Worm (Caenorhabditis elegans) whole organism, late embryonic: ENCODE data around the gene C23F12.3.

ENCODE experiments used
- K09A11.1 ChIP-seq: sonication (generic microtip); optimal IDR thresholded peaks from 2 replicates; lab custom pipeline; 2017; ENCODE audit warnings: antibody characterized with exemption, mild to moderate bottlenecking, missing genetic modification characterization, missing compliant biosample characterization; ENCODE audit not compliant: insufficient read depth
- ceh-34 ChIP-seq: sonication (generic microtip); optimal IDR thresholded peaks from 2 replicates; lab custom pipeline; 2016; ENCODE audit warnings: mild to moderate bottlenecking, missing genetic modification characterization, missing compliant biosample characterization
- hlh-15 ChIP-seq: sonication (generic microtip); optimal IDR thresholded peaks from 2 replicates; lab custom pipeline; 2016; ENCODE audit warnings: missing genetic modification characterization, missing compliant biosample characterization
- sox-2 ChIP-seq: fragments of 200-800 bp; sonication (Bioruptor generic); IDR thresholded peaks from 2 replicates; pipeline ENCODE4 v1.3.6; 2022; ENCODE audit warnings: missing genetic modification reagents, missing genetic modification characterization, missing compliant biosample characterization

ce11 chrX:9431002-9431482 lies 39.6 kb downstream of the C23F12.3 start, which contains the start of gene B0272.3:
- no peak for TF ChIP-seq sox-2 (GFP tag; lab: Robert Waterston, UW)
- TF ChIP-seq ceh-34: no peak
- TF ChIP-seq hlh-15 (tag; lab: Kevin White, UChicago): no peak
- TF ChIP-seq K09A11.1 (tag; lab: Kevin White, UChicago): no peak
